Fruit fly (Drosophila melanogaster) whole organism, wandering third instar larva: ENCODE data around the gene PhKgamma.

ENCODE experiments used
- Abd-B ChIP-seq: fragments of >200 bp; optimal IDR thresholded peaks from 2 replicates; lab custom pipeline; 2017; ENCODE audit warnings: missing biosample characterization, missing genetic modification characterization
- CG32264 ChIP-seq: fragments of 200-800 bp; sonication (Bioruptor generic); optimal IDR thresholded peaks from 2 replicates; lab custom pipeline; 2016; ENCODE audit warnings: missing biosample characterization, missing genetic modification characterization
- CG9705 ChIP-seq: fragments of 200-800 bp; sonication (Bioruptor generic); optimal IDR thresholded peaks from 2 replicates; lab custom pipeline; 2018; ENCODE audit warnings: missing biosample characterization, mild to moderate bottlenecking, missing genetic modification characterization
- CrebA ChIP-seq: fragments of 200-800 bp; sonication (Bioruptor generic); optimal IDR thresholded peaks from 2 replicates; lab custom pipeline; 2016; ENCODE audit warnings: missing biosample characterization, mild to moderate bottlenecking, missing genetic modification characterization, borderline replicate concordance
- Dfd ChIP-seq: fragments of >200 bp; optimal IDR thresholded peaks from 2 replicates; lab custom pipeline; 2017; ENCODE audit warnings: missing biosample characterization, missing genetic modification characterization
- Dif ChIP-seq: fragments of 200-275, 200-300 bp; sonication (Bioruptor generic); optimal IDR thresholded peaks from 2 replicates; lab custom pipeline; 2018; ENCODE audit warnings: missing biosample characterization, missing genetic modification characterization; ENCODE audit not compliant: partially characterized antibody
- GATAd ChIP-seq: sonication (Bioruptor generic); optimal IDR thresholded peaks from 2 replicates; lab custom pipeline; 2016; ENCODE audit warnings: missing biosample characterization, missing genetic modification characterization
- HLH106 ChIP-seq: fragments of 200-800 bp; optimal IDR thresholded peaks from 3 replicates; lab custom pipeline; 2019; ENCODE audit warnings: missing biosample characterization, mild to moderate bottlenecking, missing genetic modification characterization, moderate library complexity
- Hnf4 ChIP-seq: fragments of 200-800 bp; sonication (Bioruptor generic); optimal IDR thresholded peaks from 2 replicates; lab custom pipeline; 2016; ENCODE audit warnings: missing biosample characterization, mild to moderate bottlenecking, missing genetic modification characterization
- Hr78 ChIP-seq: fragments of >200 bp; optimal IDR thresholded peaks from 2 replicates; lab custom pipeline; 2017; ENCODE audit warnings: missing biosample characterization, missing genetic modification characterization
- Hr83 ChIP-seq: fragments of 200-300 bp; sonication (Bioruptor generic); optimal IDR thresholded peaks from 2 replicates; lab custom pipeline; 2016; ENCODE audit warnings: missing biosample characterization, mild to moderate bottlenecking, missing genetic modification characterization, moderate library complexity; ENCODE audit not compliant: poor library complexity, severe bottlenecking
- Jra ChIP-seq: sonication (Bioruptor generic); optimal IDR thresholded peaks from 2 replicates; lab custom pipeline; 2016; ENCODE audit warnings: missing biosample characterization, missing genetic modification characterization
- Mio ChIP-seq: sonication (Bioruptor generic); optimal IDR thresholded peaks from 2 replicates; lab custom pipeline; 2016; ENCODE audit warnings: missing biosample characterization, missing genetic modification characterization
- Myc ChIP-seq: fragments of >200 bp; optimal IDR thresholded peaks from 2 replicates; lab custom pipeline; 2017
- N ChIP-seq: fragments of >200 bp; optimal IDR thresholded peaks from 2 replicates; lab custom pipeline; 2018; ENCODE audit warnings: missing biosample characterization, missing external identifiers, missing genetic modification characterization
- OdsH ChIP-seq: fragments of 200-800 bp; sonication (Bioruptor generic); optimal IDR thresholded peaks from 2 replicates; lab custom pipeline; 2016; ENCODE audit warnings: missing biosample characterization, mild to moderate bottlenecking, missing genetic modification characterization
- Rel ChIP-seq, 2 experiments: fragments of 200-800 bp; sonication (Bioruptor generic) in 1 of 2; optimal IDR thresholded peaks; 2 replicates in 1 of 2; 3 replicates in 1 of 2; lab custom pipeline; 2016 to 2019; ENCODE audit warnings: mild to moderate bottlenecking in 2 of 2, missing biosample characterization in 2 of 2, missing genetic modification characterization in 2 of 2, moderate library complexity in 1 of 2
- Sp1 ChIP-seq: fragments of 200-800 bp; sonication (Bioruptor generic); optimal IDR thresholded peaks from 3 replicates; lab custom pipeline; 2019; ENCODE audit warnings: missing biosample characterization, mild to moderate bottlenecking, missing genetic modification characterization, moderate library complexity
- Vsx2 ChIP-seq: fragments of 200-300, 225-300 bp; sonication (Bioruptor generic); optimal IDR thresholded peaks from 2 replicates; lab custom pipeline; 2018; ENCODE audit warnings: missing biosample characterization, missing genetic modification characterization; ENCODE audit not compliant: partially characterized antibody
- br ChIP-seq: fragments of 200-800 bp; sonication (Bioruptor generic); optimal IDR thresholded peaks from 2 replicates; lab custom pipeline; 2016; ENCODE audit warnings: missing biosample characterization, missing genetic modification characterization
- brk ChIP-seq: fragments of 200-800 bp; sonication (Bioruptor generic); optimal IDR thresholded peaks from 2 replicates; lab custom pipeline; 2016; ENCODE audit warnings: missing biosample characterization, mild to moderate bottlenecking, missing genetic modification characterization
- dl ChIP-seq, 2 experiments: fragments of 175-275, 200-275 bp in 1 of 2; fragments of 200-275 bp in 1 of 2; sonication (Bioruptor generic); optimal IDR thresholded peaks; lab custom pipeline; 2018; ENCODE audit warnings: mild to moderate bottlenecking in 2 of 2, missing biosample characterization in 2 of 2, missing genetic modification characterization in 2 of 2, moderate library complexity in 2 of 2; ENCODE audit not compliant: partially characterized antibody in 2 of 2, insufficient read depth in 1 of 2
- dmrt93B ChIP-seq: fragments of 200-800 bp; sonication (Bioruptor generic); optimal IDR thresholded peaks from 2 replicates; lab custom pipeline; 2018; ENCODE audit warnings: missing biosample characterization, mild to moderate bottlenecking, missing genetic modification characterization
- dsf ChIP-seq: sonication (Bioruptor generic); optimal IDR thresholded peaks from 2 replicates; lab custom pipeline; 2016; ENCODE audit warnings: missing biosample characterization, missing genetic modification characterization, borderline replicate concordance
- ey ChIP-seq: fragments of 200-800 bp; sonication (Bioruptor generic); optimal IDR thresholded peaks from 2 replicates; lab custom pipeline; 2016; ENCODE audit warnings: missing biosample characterization, missing genetic modification characterization
- foxo ChIP-seq, 2 experiments: fragments of 200-800 bp; sonication (Bioruptor generic); optimal IDR thresholded peaks; 2 replicates in 1 of 2; 3 replicates in 1 of 2; lab custom pipeline; 2016 to 2017; ENCODE audit warnings: missing biosample characterization in 2 of 2, missing genetic modification characterization in 2 of 2
- fru ChIP-seq: fragments of 200-800 bp; sonication (Bioruptor generic); optimal IDR thresholded peaks from 3 replicates; lab custom pipeline; 2016; ENCODE audit warnings: missing biosample characterization, mild to moderate bottlenecking, missing genetic modification characterization
- h ChIP-seq: fragments of 200-800 bp; sonication (Bioruptor generic); optimal IDR thresholded peaks from 3 replicates; lab custom pipeline; 2016; ENCODE audit warnings: missing biosample characterization, mild to moderate bottlenecking, missing genetic modification characterization
- jim ChIP-seq: fragments of 175-275, 200-325 bp; sonication (Bioruptor generic); optimal IDR thresholded peaks from 2 replicates; lab custom pipeline; 2016; ENCODE audit warnings: missing biosample characterization, mild to moderate bottlenecking, missing genetic modification characterization
- lola ChIP-seq: fragments of >200 bp; optimal IDR thresholded peaks from 2 replicates; lab custom pipeline; 2017; ENCODE audit warnings: missing biosample characterization, missing genetic modification characterization
- pan ChIP-seq: fragments of >200 bp; optimal IDR thresholded peaks from 2 replicates; lab custom pipeline; 2017
- psq ChIP-seq: fragments of 200-800 bp; sonication (Bioruptor generic); optimal IDR thresholded peaks from 3 replicates; lab custom pipeline; 2017; ENCODE audit warnings: missing biosample characterization, mild to moderate bottlenecking, missing genetic modification characterization, moderate library complexity
- rgr ChIP-seq: fragments of 200-800 bp; sonication (Bioruptor generic); optimal IDR thresholded peaks from 3 replicates; lab custom pipeline; 2016; ENCODE audit warnings: missing biosample characterization, mild to moderate bottlenecking, missing genetic modification characterization
- sage ChIP-seq: fragments of 200-800 bp; sonication (Bioruptor generic); optimal IDR thresholded peaks from 2 replicates; lab custom pipeline; 2016; ENCODE audit warnings: missing biosample characterization, mild to moderate bottlenecking, missing genetic modification characterization
- sv ChIP-seq: fragments of 200-800 bp; sonication (Bioruptor generic); optimal IDR thresholded peaks from 3 replicates; lab custom pipeline; 2016; ENCODE audit warnings: missing biosample characterization, missing genetic modification characterization
- tai ChIP-seq: sonication (Bioruptor generic); optimal IDR thresholded peaks from 2 replicates; lab custom pipeline; 2016; ENCODE audit warnings: missing biosample characterization, missing genetic modification characterization
- usp ChIP-seq: fragments of >200 bp; optimal IDR thresholded peaks from 2 replicates; lab custom pipeline; 2017; ENCODE audit warnings: missing biosample characterization, missing genetic modification characterization
- woc ChIP-seq: sonication (Bioruptor generic); optimal IDR thresholded peaks from 2 replicates; lab custom pipeline; 2016; ENCODE audit warnings: missing biosample characterization, mild to moderate bottlenecking, missing genetic modification characterization

PhKgamma gene

dm6 chrX:11683480-11683879 lies 11.5 kb upstream of the PhKgamma start:
- TF ChIP-seq h (GFP tag; lab: Kevin White, UChicago) (peak; percentile 52), Myc (no peak), rgr (GFP tag; lab: Kevin White, UChicago) (peak; percentile 40), woc (GFP tag; lab: Kevin White, UChicago) (no peak), Mio (GFP tag; lab: Kevin White, UChicago) (no peak), brk (GFP tag; lab: Kevin White, UChicago) (no peak), usp (GFP tag; lab: Kevin White, UChicago) (no peak), jim (no peak), fru (GFP tag; lab: Kevin White, UChicago) (peak; percentile 36), Hr83 (GFP tag; lab: Kevin White, UChicago) (peak; percentile 24), N (GFP tag; lab: Kevin White, UChicago) (no peak), CG9705 (GFP tag; lab: Kevin White, UChicago) (no peak), Dfd (GFP tag; lab: Kevin White, UChicago) (no peak), Rel (GFP tag; optimal IDR thresholded peaks at IDR 0.05; lab: Kevin White, UChicago) (no peak), Rel (tag; optimal IDR thresholded peaks at IDR 0.05; lab: Kevin White, UChicago) (peak; percentile 60), Dif (GFP tag; lab: Kevin White, UChicago) (peak; percentile 71), dl (GFP tag; optimal IDR thresholded peaks at IDR 0.05; lab: Kevin White, UChicago; ENCODE audit: insufficient read depth in 1 of 2, partially characterized antibody in 2 of 2) (peak in 1 of 2 experiments; percentile 15), Sp1 (GFP tag; lab: Kevin White, UChicago) (peak; percentile 32), OdsH (GFP tag; lab: Kevin White, UChicago) (no peak), br (GFP tag; lab: Kevin White, UChicago) (peak; percentile 12)

dm6 chrX:11684462-11684861 lies 10.5 kb upstream of the PhKgamma start:
- no peak for TF ChIP-seq Vsx2 (GFP tag; lab: Kevin White, UChicago)
- TF ChIP-seq OdsH (GFP tag; lab: Kevin White, UChicago), result peak; percentile 25
- no peak for TF ChIP-seq Dfd (GFP tag; lab: Kevin White, UChicago)
- peak; percentile 73 for TF ChIP-seq Hr83 (GFP tag; lab: Kevin White, UChicago)
- TF ChIP-seq Hr78 (GFP tag; lab: Kevin White, UChicago), result no peak
- TF ChIP-seq CG9705 (GFP tag; lab: Kevin White, UChicago), result no peak
- TF ChIP-seq Myc, result no peak
- peak; percentile 26 for TF ChIP-seq brk (GFP tag; lab: Kevin White, UChicago)
- no peak for TF ChIP-seq CG32264 (GFP tag; lab: Kevin White, UChicago)
- TF ChIP-seq Rel (GFP tag; optimal IDR thresholded peaks at IDR 0.05; lab: Kevin White, UChicago), result peak; percentile 64
- peak; percentile 56 for TF ChIP-seq Rel (tag; optimal IDR thresholded peaks at IDR 0.05; lab: Kevin White, UChicago)
- peak; percentile 61 for TF ChIP-seq rgr (GFP tag; lab: Kevin White, UChicago)
- TF ChIP-seq sage (GFP tag; lab: Kevin White, UChicago), result peak; percentile 8
- TF ChIP-seq lola (GFP tag; lab: Kevin White, UChicago), result no peak
- TF ChIP-seq dl (GFP tag; optimal IDR thresholded peaks at IDR 0.05; lab: Kevin White, UChicago; ENCODE audit: insufficient read depth in 1 of 2, partially characterized antibody in 2 of 2), result no peak
- peak; percentile 49 for TF ChIP-seq h (GFP tag; lab: Kevin White, UChicago)
- peak; percentile 40 for TF ChIP-seq fru (GFP tag; lab: Kevin White, UChicago)
- peak in 1 of 2 experiments; percentile 34 for TF ChIP-seq foxo (GFP tag; optimal IDR thresholded peaks at IDR 0.05; lab: Kevin White, UChicago)
- peak; percentile 75 for TF ChIP-seq psq (GFP tag; lab: Kevin White, UChicago)
- TF ChIP-seq Abd-B (GFP tag; lab: Kevin White, UChicago), result no peak
- TF ChIP-seq Jra (GFP tag; lab: Kevin White, UChicago), result no peak
- TF ChIP-seq dsf (GFP tag; lab: Kevin White, UChicago), result no peak
- TF ChIP-seq br (GFP tag; lab: Kevin White, UChicago), result no peak
- peak; percentile 17 for TF ChIP-seq dmrt93B
- TF ChIP-seq jim, result no peak
- TF ChIP-seq pan (lab: Kevin White, UChicago), result no peak
- peak; percentile 70 for TF ChIP-seq woc (GFP tag; lab: Kevin White, UChicago)
- TF ChIP-seq Dif (GFP tag; lab: Kevin White, UChicago), result no peak
- peak; percentile 59 for TF ChIP-seq Sp1 (GFP tag; lab: Kevin White, UChicago)
- TF ChIP-seq CrebA (GFP tag; lab: Kevin White, UChicago), result no peak
- no peak for TF ChIP-seq GATAd (GFP tag; lab: Kevin White, UChicago)
- TF ChIP-seq sv (GFP tag; lab: Kevin White, UChicago), result no peak
- TF ChIP-seq tai, result no peak
- TF ChIP-seq Hnf4 (GFP tag; lab: Kevin White, UChicago), result peak; percentile 51
- no peak for TF ChIP-seq Mio (GFP tag; lab: Kevin White, UChicago)
- TF ChIP-seq usp (GFP tag; lab: Kevin White, UChicago), result no peak
- TF ChIP-seq HLH106, result no peak
- peak; percentile 19 for TF ChIP-seq ey (GFP tag; lab: Kevin White, UChicago)
- TF ChIP-seq N (GFP tag; lab: Kevin White, UChicago), result no peak
